Fruit fly (Drosophila melanogaster) whole organism, embryonic: ENCODE data around the gene CG31729.

ENCODE experiments used
- Antp ChIP-seq: fragments of 200-800 bp; sonication (Bioruptor generic); optimal IDR thresholded peaks from 3 replicates; lab custom pipeline; 2016; ENCODE audit warnings: missing biosample characterization, missing genetic modification characterization
- B-H1 ChIP-seq: fragments of 200-800 bp; sonication (Bioruptor generic); IDR thresholded peaks from 3 replicates; pipeline ENCODE4 v1.3.6; 2022; ENCODE audit warnings: missing biosample characterization, missing genetic modification characterization
- B-H2 ChIP-seq: fragments of 200-800 bp; sonication (Bioruptor generic); optimal IDR thresholded peaks from 2 replicates; lab custom pipeline; 2018; ENCODE audit warnings: missing biosample characterization, mild to moderate bottlenecking, missing genetic modification characterization
- CG10654 ChIP-seq: fragments of 200-800 bp; sonication (Bioruptor generic); optimal IDR thresholded peaks from 2 replicates; lab custom pipeline; 2016; ENCODE audit warnings: missing biosample characterization, missing genetic modification characterization
- CG12219 ChIP-seq: fragments of 200-800 bp; sonication (Bioruptor generic); optimal IDR thresholded peaks from 3 replicates; lab custom pipeline; 2018; ENCODE audit warnings: missing biosample characterization, mild to moderate bottlenecking, missing genetic modification characterization
- CG12299 ChIP-seq: fragments of 200-800 bp; sonication (Bioruptor generic); optimal IDR thresholded peaks from 2 replicates; lab custom pipeline; 2018; ENCODE audit warnings: missing biosample characterization, mild to moderate bottlenecking, missing genetic modification characterization
- CG13775 ChIP-seq: fragments of 200-800 bp; sonication (Bioruptor generic); optimal IDR thresholded peaks from 3 replicates; lab custom pipeline; 2017; ENCODE audit warnings: missing biosample characterization, mild to moderate bottlenecking, missing genetic modification characterization
- CG13894 ChIP-seq: fragments of 200-800 bp; sonication (Bioruptor generic); optimal IDR thresholded peaks from 3 replicates; lab custom pipeline; 2018; ENCODE audit warnings: missing biosample characterization, mild to moderate bottlenecking, missing genetic modification characterization, moderate library complexity
- CG16813 ChIP-seq: fragments of 200-800 bp; sonication (Bioruptor generic); IDR thresholded peaks from 3 replicates; pipeline ENCODE4 v1.3.6; 2022; ENCODE audit warnings: missing biosample characterization, missing genetic modification characterization; ENCODE audit not compliant: partially characterized antibody
- CG16863 ChIP-seq: fragments of 200-800 bp; sonication (Bioruptor generic); optimal IDR thresholded peaks from 3 replicates; lab custom pipeline; 2016; ENCODE audit warnings: missing biosample characterization, missing genetic modification characterization
- CG17568 ChIP-seq: fragments of 200-800 bp; sonication (Bioruptor generic); optimal IDR thresholded peaks from 2 replicates; lab custom pipeline; 2018; ENCODE audit warnings: missing biosample characterization, mild to moderate bottlenecking, missing genetic modification characterization, moderate library complexity
- CG17912 ChIP-seq: fragments of 200-800 bp; sonication (Bioruptor generic); optimal IDR thresholded peaks from 2 replicates; lab custom pipeline; 2018; ENCODE audit warnings: missing biosample characterization, mild to moderate bottlenecking, missing genetic modification characterization
- CG18619 ChIP-seq: fragments of 200-800 bp; sonication (Bioruptor generic); optimal IDR thresholded peaks from 3 replicates; lab custom pipeline; 2017; ENCODE audit warnings: missing biosample characterization, mild to moderate bottlenecking, missing genetic modification characterization
- CG18764 ChIP-seq: fragments of 200-800 bp; sonication (Bioruptor generic); optimal IDR thresholded peaks from 3 replicates; lab custom pipeline; 2016; ENCODE audit warnings: missing biosample characterization, missing genetic modification characterization
- CG31441 ChIP-seq: fragments of 200-800 bp; sonication (Bioruptor generic); IDR thresholded peaks from 2 replicates; pipeline ENCODE4 v1.3.6; 2022; ENCODE audit warnings: missing biosample characterization, missing genetic modification characterization
- CG4617 ChIP-seq: fragments of 200-800 bp; sonication (Bioruptor generic); optimal IDR thresholded peaks from 3 replicates; lab custom pipeline; 2016; ENCODE audit warnings: missing biosample characterization, missing genetic modification characterization, borderline replicate concordance
- CG4820 ChIP-seq: fragments of 200-800 bp; sonication (Bioruptor generic); optimal IDR thresholded peaks from 3 replicates; lab custom pipeline; 2016; ENCODE audit warnings: missing biosample characterization, missing genetic modification characterization
- CG6765 ChIP-seq: fragments of 200-800 bp; sonication (Bioruptor generic); optimal IDR thresholded peaks from 3 replicates; lab custom pipeline; 2017; ENCODE audit warnings: missing biosample characterization, mild to moderate bottlenecking, missing genetic modification characterization
- CG7357 ChIP-seq: fragments of 200-800 bp; sonication (Bioruptor generic); IDR thresholded peaks from 3 replicates; pipeline ENCODE4 v1.3.6; 2022; ENCODE audit warnings: missing biosample characterization, missing genetic modification characterization
- CG7745 ChIP-seq: fragments of 200-800 bp; sonication (Bioruptor generic); optimal IDR thresholded peaks from 2 replicates; lab custom pipeline; 2018; ENCODE audit warnings: missing biosample characterization, mild to moderate bottlenecking, missing genetic modification characterization, moderate library complexity
- Chrac-16 ChIP-seq: fragments of 200-800 bp; sonication (Bioruptor generic); optimal IDR thresholded peaks from 3 replicates; lab custom pipeline; 2016; ENCODE audit warnings: missing biosample characterization, missing genetic modification characterization
- Gsc ChIP-seq: fragments of 200-800 bp; sonication (Bioruptor generic); IDR thresholded peaks from 2 replicates; pipeline ENCODE4 v1.3.6; 2022; ENCODE audit warnings: missing biosample characterization, missing genetic modification characterization
- Jarid2 ChIP-seq: fragments of 200-800 bp; sonication (Bioruptor generic); optimal IDR thresholded peaks from 3 replicates; lab custom pipeline; 2017; ENCODE audit warnings: mild to moderate bottlenecking, missing biosample characterization, missing genetic modification reagents, missing genetic modification characterization
- PHDP ChIP-seq: fragments of 200-800 bp; sonication (Bioruptor generic); optimal IDR thresholded peaks from 3 replicates; lab custom pipeline; 2018; ENCODE audit warnings: missing biosample characterization, mild to moderate bottlenecking, missing genetic modification characterization, moderate library complexity
- Pdp1 ChIP-seq, 2 experiments: fragments of 200-800 bp; sonication (Bioruptor generic); optimal IDR thresholded peaks; 3 replicates each; lab custom pipeline; 2016; ENCODE audit warnings: missing biosample characterization in 2 of 2, missing genetic modification characterization in 2 of 2, mild to moderate bottlenecking in 1 of 2, moderate library complexity in 1 of 2
- Scr ChIP-seq: fragments of 200-800 bp; sonication (Bioruptor generic); IDR thresholded peaks from 2 replicates; pipeline ENCODE4 v1.3.6; 2022; ENCODE audit warnings: missing biosample characterization, missing genetic modification characterization; ENCODE audit not compliant: partially characterized antibody
- Sox100B ChIP-seq: fragments of 200-800 bp; sonication (Bioruptor generic); optimal IDR thresholded peaks from 3 replicates; lab custom pipeline; 2018; ENCODE audit warnings: missing biosample characterization, mild to moderate bottlenecking, missing genetic modification characterization
- az2 ChIP-seq: fragments of 200-800 bp; sonication (Bioruptor generic); optimal IDR thresholded peaks from 3 replicates; lab custom pipeline; 2016; ENCODE audit warnings: missing biosample characterization, missing genetic modification characterization
- bbx ChIP-seq: fragments of 200-800 bp; sonication (Bioruptor generic); IDR thresholded peaks from 2 replicates; pipeline ENCODE4 v1.3.6; 2022; ENCODE audit warnings: missing biosample characterization, missing genetic modification characterization; ENCODE audit not compliant: partially characterized antibody
- bcd ChIP-seq: fragments of 200-800 bp; sonication (Bioruptor generic); optimal IDR thresholded peaks from 2 replicates; lab custom pipeline; 2017; ENCODE audit warnings: missing biosample characterization, mild to moderate bottlenecking, missing genetic modification characterization
- btn ChIP-seq: fragments of 200-800 bp; sonication (Bioruptor generic); optimal IDR thresholded peaks from 2 replicates; lab custom pipeline; 2016; ENCODE audit warnings: missing biosample characterization, missing genetic modification characterization
- crol ChIP-seq: fragments of 200-800 bp; sonication (Bioruptor generic); IDR thresholded peaks from 2 replicates; pipeline ENCODE4 v1.3.6; 2022; ENCODE audit warnings: missing biosample characterization, missing genetic modification characterization
- cwo ChIP-seq: fragments of 200-800 bp; sonication (Bioruptor generic); optimal IDR thresholded peaks from 3 replicates; lab custom pipeline; 2017; ENCODE audit warnings: missing biosample characterization, missing genetic modification characterization, mild to moderate bottlenecking, moderate library complexity, missing genetic modification reagents
- da ChIP-seq: fragments of 200-800 bp; sonication (Bioruptor generic); optimal IDR thresholded peaks from 2 replicates; lab custom pipeline; 2016; ENCODE audit warnings: missing biosample characterization, missing genetic modification characterization
- dati ChIP-seq: fragments of 200-800 bp; sonication (Bioruptor generic); IDR thresholded peaks from 2 replicates; pipeline ENCODE4 v1.3.6; 2022; ENCODE audit warnings: missing biosample characterization, missing genetic modification characterization
- dysf ChIP-seq: fragments of 200-800 bp; sonication (Bioruptor generic); IDR thresholded peaks from 3 replicates; pipeline ENCODE4 v1.3.6; 2022; ENCODE audit warnings: missing biosample characterization, missing genetic modification characterization
- esg ChIP-seq: fragments of 200-800 bp; sonication (Bioruptor generic); conservative IDR thresholded peaks from 2 replicates; pipeline ENCODE4 v1.3.6; 2022; ENCODE audit warnings: missing biosample characterization, missing genetic modification characterization
- gem ChIP-seq: fragments of 200-800 bp; sonication (Bioruptor generic); optimal IDR thresholded peaks from 2 replicates; lab custom pipeline; 2019; ENCODE audit warnings: missing biosample characterization, mild to moderate bottlenecking, missing genetic modification characterization, moderate library complexity
- klu ChIP-seq: fragments of 200-800 bp; sonication (Bioruptor generic); IDR thresholded peaks from 2 replicates; pipeline ENCODE4 v1.3.6; 2022; ENCODE audit warnings: missing biosample characterization, missing genetic modification characterization
- nmo ChIP-seq: fragments of 200-800 bp; sonication (Bioruptor generic); optimal IDR thresholded peaks from 2 replicates; lab custom pipeline; 2018; ENCODE audit warnings: missing biosample characterization, mild to moderate bottlenecking, missing genetic modification characterization, moderate library complexity
- otp ChIP-seq: fragments of 200-800 bp; sonication (Bioruptor generic); IDR thresholded peaks from 3 replicates; pipeline ENCODE4, ENCODE4 v1.3.6; 2022; ENCODE audit warnings: missing biosample characterization, missing genetic modification characterization
- pfk ChIP-seq: fragments of 200-800 bp; sonication (Bioruptor generic); optimal IDR thresholded peaks from 2 replicates; lab custom pipeline; 2018; ENCODE audit warnings: missing biosample characterization, mild to moderate bottlenecking, missing genetic modification characterization, moderate library complexity
- slou ChIP-seq: fragments of 200-800 bp; sonication (Bioruptor generic); optimal IDR thresholded peaks from 3 replicates; lab custom pipeline; 2016; ENCODE audit warnings: missing biosample characterization, missing genetic modification characterization
- so ChIP-seq: fragments of 200-800 bp; sonication (Bioruptor generic); IDR thresholded peaks from 3 replicates; pipeline ENCODE4 v1.3.6; 2022; ENCODE audit warnings: missing biosample characterization, missing genetic modification characterization
- sqz ChIP-seq: fragments of 200-800 bp; sonication (Bioruptor generic); optimal IDR thresholded peaks from 3 replicates; lab custom pipeline; 2018; ENCODE audit warnings: missing biosample characterization, mild to moderate bottlenecking, missing genetic modification characterization
- wek ChIP-seq: fragments of 200-800 bp; sonication (Bioruptor generic); optimal IDR thresholded peaks from 3 replicates; lab custom pipeline; 2018; ENCODE audit warnings: missing biosample characterization, mild to moderate bottlenecking, missing genetic modification characterization, moderate library complexity
- z ChIP-seq: fragments of 200-800 bp; sonication (Bioruptor generic); IDR thresholded peaks from 3 replicates; pipeline ENCODE4 v1.3.6; 2022; ENCODE audit warnings: missing biosample characterization, missing genetic modification characterization
- zen ChIP-seq: fragments of 200-800 bp; sonication (Bioruptor generic); optimal IDR thresholded peaks from 3 replicates; lab custom pipeline; 2018; ENCODE audit warnings: missing biosample characterization, mild to moderate bottlenecking, missing genetic modification characterization, moderate library complexity
- zf30C ChIP-seq: fragments of 200-800 bp; sonication (Bioruptor generic); optimal IDR thresholded peaks from 3 replicates; lab custom pipeline; 2018; ENCODE audit warnings: missing biosample characterization, mild to moderate bottlenecking, missing genetic modification characterization

Gene CG31729

DNA sequence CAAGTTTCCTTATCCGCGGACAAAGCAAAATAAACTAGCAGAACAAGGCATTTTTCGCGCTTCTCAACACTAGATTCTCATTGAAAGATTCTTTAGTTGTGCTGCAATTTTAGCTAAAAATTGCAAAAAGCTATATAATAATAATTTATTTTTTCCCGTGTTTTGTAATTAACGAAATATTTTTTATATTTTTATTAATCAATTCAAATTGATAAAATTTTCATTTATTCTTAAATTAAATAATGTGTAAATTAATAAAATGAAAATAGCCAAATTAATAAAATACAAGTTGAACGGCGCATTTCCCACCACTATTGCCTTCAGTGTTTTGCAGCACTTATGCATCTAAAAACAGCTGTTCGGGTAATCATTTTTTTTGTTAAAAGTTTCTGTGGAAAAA is 3.3 kb upstream of the CG31729 start, which contains the start of the genes Drep4 and Uvrag (continued):
- TF ChIP-seq bbx (GFP tag; lab: Robert Waterston, UW) (no peak), B-H1 (peak; percentile 35; the same call in 1 of the 3 replicates), CG10654 (GFP tag; lab: Kevin White, UChicago) (peak; percentile 30), sqz (GFP tag; lab: Kevin White, UChicago) (peak; percentile 90), btn (GFP tag; lab: Kevin White, UChicago) (no peak), CG17568 (GFP tag; lab: Kevin White, UChicago) (no peak), klu (GFP tag; lab: Robert Waterston, UW) (peak; percentile 56; the same call in 1 of the 2 replicates), CG7357 (GFP tag; lab: Robert Waterston, UW) (0 out of 3 replicates have a peak, but pooled peaks have one; percentile 22), slou (GFP tag; lab: Kevin White, UChicago) (peak; percentile 57), so (no peak), Scr (no peak; the same call in 1 of the 2 replicates), dysf (GFP tag; lab: Robert Waterston, UW) (peak; percentile 67; the same call in 2 of the 3 replicates), CG18619 (peak; percentile 64), wek (GFP tag; lab: Kevin White, UChicago) (no peak), Pdp1 (GFP tag; optimal IDR thresholded peaks at IDR 0.05; lab: Kevin White, UChicago) (no peak), gem (tag; lab: Kevin White, UChicago) (peak; percentile 86), CG4820 (GFP tag; lab: Kevin White, UChicago) (peak; percentile 43), otp (GFP tag; lab: Robert Waterston, UW) (no peak), B-H2 (GFP tag; lab: Kevin White, UChicago) (peak; percentile 75), az2 (peak; percentile 60), da (no peak), dati (GFP tag; lab: Robert Waterston, UW) (no peak), esg (GFP tag; lab: Robert Waterston, UW) (peak; percentile 32; the same call in 1 of the 2 replicates), z (GFP tag; lab: Robert Waterston, UW) (no peak), CG7745 (tag; lab: Kevin White, UChicago) (no peak), CG12299 (peak; percentile 59), CG4617 (GFP tag; lab: Kevin White, UChicago) (peak; percentile 49), cwo (GFP tag; lab: Kevin White, UChicago) (no peak), CG6765 (peak; percentile 35), CG17912 (GFP tag; lab: Kevin White, UChicago) (no peak), Gsc (no peak), Jarid2 (no peak)
- TF ChIP-seq, all 482 proteins: peak for 156

- TF ChIP-seq sqz (GFP tag; lab: Kevin White, UChicago) (peak; percentile 84), zen (tag; lab: Kevin White, UChicago) (no peak), crol (peak; percentile 84), CG17568 (GFP tag; lab: Kevin White, UChicago) (peak; percentile 93), CG31441 (GFP tag; lab: Robert Waterston, UW) (peak; percentile 56; the same call in 1 of the 2 replicates), Chrac-16 (GFP tag; lab: Kevin White, UChicago) (no peak), CG18764 (GFP tag; lab: Kevin White, UChicago) (peak; percentile 57), CG16813 (0 out of 3 replicates have a peak, but pooled peaks have one; percentile 29), nmo (GFP tag; lab: Kevin White, UChicago) (no peak), Sox100B (peak; percentile 76), Antp (GFP tag; lab: Kevin White, UChicago) (peak; percentile 18), zf30C (no peak), CG12219 (GFP tag; lab: Kevin White, UChicago) (peak; percentile 77), CG13775 (peak; percentile 26), pfk (GFP tag; lab: Kevin White, UChicago) (peak; percentile 57), CG13894 (tag; lab: Kevin White, UChicago) (peak; percentile 88), bcd (GFP tag; lab: Kevin White, UChicago) (peak; percentile 61), CG16863 (GFP tag; lab: Kevin White, UChicago) (peak; percentile 44), PHDP (tag; lab: Kevin White, UChicago) (peak; percentile 94)
Observed at dm6 chr2L:13290276-13291065, 674 bp downstream of the CG31729 start.
